Fruit fly (Drosophila melanogaster) whole organism, embryonic: Measurements from ENCODE around the gene Txl.

Experiments
- B-H2 ChIP-seq: fragments of 200-800 bp; sonication (Bioruptor generic); optimal IDR thresholded peaks from 2 replicates; lab custom pipeline; 2018; ENCODE audit warnings: missing biosample characterization, mild to moderate bottlenecking, missing genetic modification characterization
- CG10147 ChIP-seq: fragments of 200-800 bp; sonication (Bioruptor generic); optimal IDR thresholded peaks from 2 replicates; lab custom pipeline; 2019; ENCODE audit warnings: missing biosample characterization, mild to moderate bottlenecking, missing genetic modification characterization, moderate library complexity
- CG10654 ChIP-seq: fragments of 200-800 bp; sonication (Bioruptor generic); optimal IDR thresholded peaks from 2 replicates; lab custom pipeline; 2016; ENCODE audit warnings: missing biosample characterization, missing genetic modification characterization
- CG10959 ChIP-seq: fragments of 200-800 bp; sonication (Bioruptor generic); IDR thresholded peaks from 2 replicates; pipeline ENCODE4 v1.3.6; 2022; ENCODE audit warnings: missing biosample characterization, missing genetic modification characterization
- CG12071 ChIP-seq: fragments of 200-800 bp; sonication (Bioruptor generic); optimal IDR thresholded peaks from 3 replicates; lab custom pipeline; 2018; ENCODE audit warnings: missing biosample characterization, mild to moderate bottlenecking, missing genetic modification characterization
- CG13424 ChIP-seq: fragments of 200-800 bp; sonication (Bioruptor generic); optimal IDR thresholded peaks from 2 replicates; lab custom pipeline; 2019; ENCODE audit warnings: missing biosample characterization, mild to moderate bottlenecking, missing genetic modification characterization, moderate library complexity
- CG13894 ChIP-seq: fragments of 200-800 bp; sonication (Bioruptor generic); optimal IDR thresholded peaks from 3 replicates; lab custom pipeline; 2018; ENCODE audit warnings: missing biosample characterization, mild to moderate bottlenecking, missing genetic modification characterization, moderate library complexity
- CG15514 ChIP-seq: fragments of 200-800 bp; sonication (Bioruptor generic); optimal IDR thresholded peaks from 3 replicates; lab custom pipeline; 2017; ENCODE audit warnings: missing biosample characterization, missing genetic modification characterization, mild to moderate bottlenecking, moderate library complexity, missing genetic modification reagents
- CG17186 ChIP-seq: fragments of 200-800 bp; sonication (Bioruptor generic); optimal IDR thresholded peaks from 3 replicates; lab custom pipeline; 2017; ENCODE audit warnings: missing biosample characterization, missing genetic modification reagents, missing genetic modification characterization
- CG17568 ChIP-seq: fragments of 200-800 bp; sonication (Bioruptor generic); optimal IDR thresholded peaks from 2 replicates; lab custom pipeline; 2018; ENCODE audit warnings: missing biosample characterization, mild to moderate bottlenecking, missing genetic modification characterization, moderate library complexity
- CG3065 ChIP-seq: fragments of 200-800 bp; sonication (Bioruptor generic); optimal IDR thresholded peaks from 2 replicates; lab custom pipeline; 2016; ENCODE audit warnings: missing biosample characterization, missing genetic modification characterization
- CG31365 ChIP-seq: fragments of 200-800 bp; sonication (Bioruptor generic); optimal IDR thresholded peaks from 2 replicates; lab custom pipeline; 2018; ENCODE audit warnings: missing biosample characterization, mild to moderate bottlenecking, missing genetic modification characterization
- CG32532 ChIP-seq: fragments of 200-800 bp; sonication (Bioruptor generic); IDR thresholded peaks from 2 replicates; pipeline ENCODE4 v1.3.6; 2022; ENCODE audit warnings: missing biosample characterization, missing genetic modification characterization
- CG33213 ChIP-seq: fragments of 200-800 bp; sonication (Bioruptor generic); optimal IDR thresholded peaks from 3 replicates; lab custom pipeline; 2016; ENCODE audit warnings: missing biosample characterization, missing genetic modification characterization
- CG4404 ChIP-seq: fragments of 200-800 bp; sonication (Bioruptor generic); IDR thresholded peaks from 2 replicates; pipeline ENCODE4 v1.3.6; 2022; ENCODE audit warnings: missing biosample characterization, missing genetic modification characterization
- CG4617 ChIP-seq: fragments of 200-800 bp; sonication (Bioruptor generic); optimal IDR thresholded peaks from 3 replicates; lab custom pipeline; 2016; ENCODE audit warnings: missing biosample characterization, missing genetic modification characterization, borderline replicate concordance
- CG5245 ChIP-seq: fragments of 200-800 bp; sonication (Bioruptor generic); optimal IDR thresholded peaks from 3 replicates; lab custom pipeline; 2016; ENCODE audit warnings: missing biosample characterization, missing genetic modification characterization
- CG7556 ChIP-seq: fragments of 200-800 bp; sonication (Bioruptor generic); optimal IDR thresholded peaks from 2 replicates; lab custom pipeline; 2017; ENCODE audit warnings: missing biosample characterization, mild to moderate bottlenecking, missing genetic modification characterization
- CG7839 ChIP-seq: fragments of 200-800 bp; sonication (Bioruptor generic); optimal IDR thresholded peaks from 3 replicates; lab custom pipeline; 2018; ENCODE audit warnings: missing biosample characterization, mild to moderate bottlenecking, missing genetic modification characterization, moderate library complexity
- CG8290 ChIP-seq, 3 experiments: fragments of 200-800 bp; sonication (Bioruptor generic); optimal IDR thresholded peaks; 2 replicates each; lab custom pipeline; 2016 to 2019; ENCODE audit warnings: missing biosample characterization in 3 of 3, missing genetic modification characterization in 3 of 3, mild to moderate bottlenecking in 2 of 3, moderate library complexity in 1 of 3
- Dad ChIP-seq: fragments of 200-800 bp; sonication (Bioruptor generic); optimal IDR thresholded peaks from 3 replicates; lab custom pipeline; 2016; ENCODE audit warnings: missing biosample characterization, missing genetic modification characterization
- Doc3 ChIP-seq: fragments of 200-800 bp; sonication (Bioruptor generic); IDR thresholded peaks from 3 replicates; pipeline ENCODE4 v1.3.6; 2022; ENCODE audit warnings: missing biosample characterization, missing genetic modification characterization; ENCODE audit not compliant: partially characterized antibody
- Eip74EF ChIP-seq, 2 experiments: fragments of 200-800 bp in 1 of 2; fragments of >200 bp in 1 of 2; sonication (Bioruptor generic) in 1 of 2; optimal IDR thresholded peaks; 2 replicates each; lab custom pipeline; 2017 to 2019; ENCODE audit warnings: missing biosample characterization in 2 of 2, missing genetic modification characterization in 2 of 2, mild to moderate bottlenecking in 1 of 2, moderate library complexity in 1 of 2
- H15 ChIP-seq: fragments of 200-800 bp; sonication (Bioruptor generic); IDR thresholded peaks from 3 replicates; pipeline ENCODE4 v1.3.6; 2022; ENCODE audit warnings: missing biosample characterization, missing genetic modification characterization
- Max ChIP-seq: fragments of 200-800 bp; sonication (Bioruptor generic); optimal IDR thresholded peaks from 2 replicates; lab custom pipeline; 2016; ENCODE audit warnings: missing biosample characterization, mild to moderate bottlenecking, missing genetic modification characterization
- NC2β ChIP-seq: fragments of 200-800 bp; sonication (Bioruptor generic); optimal IDR thresholded peaks from 2 replicates; lab custom pipeline; 2016; ENCODE audit warnings: missing biosample characterization, missing genetic modification characterization
- Scr ChIP-seq: fragments of 200-800 bp; sonication (Bioruptor generic); IDR thresholded peaks from 2 replicates; pipeline ENCODE4 v1.3.6; 2022; ENCODE audit warnings: missing biosample characterization, missing genetic modification characterization; ENCODE audit not compliant: partially characterized antibody
- Sox102F ChIP-seq: fragments of 200-800 bp; sonication (Bioruptor generic); optimal IDR thresholded peaks from 2 replicates; lab custom pipeline; 2018; ENCODE audit warnings: missing biosample characterization, mild to moderate bottlenecking, missing genetic modification characterization, moderate library complexity
- az2 ChIP-seq: fragments of 200-800 bp; sonication (Bioruptor generic); optimal IDR thresholded peaks from 3 replicates; lab custom pipeline; 2016; ENCODE audit warnings: missing biosample characterization, missing genetic modification characterization
- bcd ChIP-seq: fragments of 200-800 bp; sonication (Bioruptor generic); optimal IDR thresholded peaks from 2 replicates; lab custom pipeline; 2017; ENCODE audit warnings: missing biosample characterization, mild to moderate bottlenecking, missing genetic modification characterization
- da ChIP-seq: fragments of 200-800 bp; sonication (Bioruptor generic); optimal IDR thresholded peaks from 2 replicates; lab custom pipeline; 2016; ENCODE audit warnings: missing biosample characterization, missing genetic modification characterization
- danr ChIP-seq: fragments of 200-800 bp; sonication (Bioruptor generic); IDR thresholded peaks from 2 replicates; pipeline ENCODE4 v1.3.6; 2022; ENCODE audit warnings: missing biosample characterization, missing genetic modification characterization
- grau ChIP-seq: fragments of 200-800 bp; optimal IDR thresholded peaks from 3 replicates; lab custom pipeline; 2019; ENCODE audit warnings: missing biosample characterization, mild to moderate bottlenecking, missing genetic modification characterization, moderate library complexity
- her ChIP-seq: fragments of 200-800 bp; sonication (Bioruptor generic); optimal IDR thresholded peaks from 2 replicates; lab custom pipeline; 2016; ENCODE audit warnings: missing biosample characterization, missing genetic modification characterization
- ind ChIP-seq: fragments of 200-800 bp; sonication (Bioruptor generic); optimal IDR thresholded peaks from 3 replicates; lab custom pipeline; 2016; ENCODE audit warnings: missing biosample characterization, missing genetic modification characterization
- ken ChIP-seq: fragments of 200-800 bp; sonication (Bioruptor generic); IDR thresholded peaks from 3 replicates; pipeline ENCODE4 v1.3.6; 2022; ENCODE audit warnings: missing biosample characterization, missing genetic modification characterization
- klu ChIP-seq: fragments of 200-800 bp; sonication (Bioruptor generic); IDR thresholded peaks from 2 replicates; pipeline ENCODE4 v1.3.6; 2022; ENCODE audit warnings: missing biosample characterization, missing genetic modification characterization
- luna ChIP-seq: fragments of 200-800 bp; sonication (Bioruptor generic); optimal IDR thresholded peaks from 2 replicates; lab custom pipeline; 2016; ENCODE audit warnings: missing biosample characterization, missing genetic modification characterization
- mld ChIP-seq: fragments of 200-800 bp; sonication (Bioruptor generic); IDR thresholded peaks from 3 replicates; pipeline ENCODE4 v1.3.6; 2022; ENCODE audit warnings: missing biosample characterization, missing genetic modification characterization; ENCODE audit not compliant: partially characterized antibody
- nerfin-2 ChIP-seq: fragments of 200-800 bp; sonication (Bioruptor generic); IDR thresholded peaks from 2 replicates; pipeline ENCODE4 v1.3.6; 2022; ENCODE audit warnings: missing biosample characterization, missing genetic modification characterization; ENCODE audit not compliant: partially characterized antibody
- odd ChIP-seq: fragments of 200-800 bp; sonication (Bioruptor generic); optimal IDR thresholded peaks from 2 replicates; lab custom pipeline; 2017; ENCODE audit warnings: missing biosample characterization, mild to moderate bottlenecking, missing genetic modification characterization
- pan ChIP-seq, 4 experiments: fragments of >200 bp in 3 of 4; fragments of 200-800 bp in 1 of 4; sonication (Bioruptor generic) in 1 of 4; optimal IDR thresholded peaks in 3 of 4; IDR thresholded peaks in 1 of 4; 2 replicates each; pipeline versions ENCODE4 v1.3.6 to Lab custom; 2017 to 2022; ENCODE audit warnings: missing biosample characterization in 2 of 4, missing genetic modification characterization in 2 of 4, mixed read lengths in 1 of 4
- rib ChIP-seq: fragments of 200-800 bp; sonication (Bioruptor generic); IDR thresholded peaks from 2 replicates; pipeline ENCODE4 v1.3.6; 2022; ENCODE audit warnings: missing biosample characterization, missing genetic modification characterization
- slp2 ChIP-seq: fragments of 200-800 bp; sonication (Bioruptor generic); optimal IDR thresholded peaks from 2 replicates; lab custom pipeline; 2016; ENCODE audit warnings: missing biosample characterization, missing genetic modification characterization
- stc ChIP-seq: fragments of 200-800 bp; sonication (Bioruptor generic); IDR thresholded peaks from 2 replicates; pipeline ENCODE4 v1.3.6; 2022; ENCODE audit warnings: missing biosample characterization, missing genetic modification characterization
- tgo ChIP-seq: fragments of 200-800 bp; sonication (Bioruptor generic); IDR thresholded peaks from 3 replicates; pipeline ENCODE4 v1.3.6; 2022; ENCODE audit warnings: missing biosample characterization, missing genetic modification characterization
- twi ChIP-seq: fragments of 200-800 bp; optimal IDR thresholded peaks from 2 replicates; lab custom pipeline; 2019; ENCODE audit warnings: missing biosample characterization, mild to moderate bottlenecking, missing genetic modification characterization, moderate library complexity
- wek ChIP-seq: fragments of 200-800 bp; sonication (Bioruptor generic); optimal IDR thresholded peaks from 3 replicates; lab custom pipeline; 2018; ENCODE audit warnings: missing biosample characterization, mild to moderate bottlenecking, missing genetic modification characterization, moderate library complexity
- zfh1 ChIP-seq: fragments of 200-800 bp; sonication (Bioruptor generic); IDR thresholded peaks from 3 replicates; pipeline ENCODE4 v1.3.6; 2022; ENCODE audit warnings: missing biosample characterization, missing genetic modification characterization

Txl gene

DNA sequence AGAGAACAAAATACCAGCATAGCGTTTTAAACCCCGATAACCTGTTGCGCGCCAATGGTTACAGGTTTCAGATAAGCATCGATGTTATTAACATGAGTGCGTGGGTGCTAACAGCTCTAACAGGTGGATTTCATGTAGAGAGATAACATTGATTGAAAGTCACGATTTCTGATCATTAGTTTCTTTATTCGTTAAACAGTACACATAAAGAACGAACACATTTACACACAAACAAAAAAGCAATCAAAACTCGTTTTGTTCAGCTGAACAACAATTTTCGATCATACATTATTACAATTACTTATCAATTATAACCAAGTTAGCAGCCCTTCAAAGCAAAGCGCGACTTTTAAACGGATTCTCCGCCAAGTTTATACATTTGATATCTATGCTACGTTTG, 24.0 kb downstream of the Txl start (continued):
- TF ChIP-seq CG12071 (GFP tag; lab: Kevin White, UChicago) (no peak), wek (GFP tag; lab: Kevin White, UChicago) (no peak), NC2β (GFP tag; lab: Kevin White, UChicago) (peak; percentile 45), stc (GFP tag; lab: Robert Waterston, UW) (peak; percentile 34; the same call in 1 of the 2 replicates), CG4617 (GFP tag; lab: Kevin White, UChicago) (no peak), nerfin-2 (GFP tag; lab: Robert Waterston, UW) (no peak), Max (GFP tag; lab: Kevin White, UChicago) (peak; percentile 11), H15 (GFP tag; lab: Robert Waterston, UW) (no peak), slp2 (GFP tag; lab: Kevin White, UChicago) (no peak), danr (GFP tag; lab: Robert Waterston, UW) (no peak), Eip74EF (GFP tag; optimal IDR thresholded peaks at IDR 0.05; lab: Kevin White, UChicago) (no peak), her (GFP tag; lab: Kevin White, UChicago) (peak; percentile 54), twi (no peak), CG13894 (peak; percentile 10), CG7556 (GFP tag; lab: Kevin White, UChicago) (peak; percentile 5), CG32532 (GFP tag; lab: Robert Waterston, UW) (no peak), CG17186 (GFP tag; lab: Kevin White, UChicago) (peak; percentile 37), luna (GFP tag; lab: Kevin White, UChicago) (no peak), B-H2 (GFP tag; lab: Kevin White, UChicago) (peak; percentile 41), Sox102F (GFP tag; lab: Kevin White, UChicago) (no peak), Scr (GFP tag; lab: Robert Waterston, UW) (peak; percentile 30; the same call in 1 of the 2 replicates), ken (GFP tag; lab: Robert Waterston, UW) (no peak), CG13424 (tag; lab: Kevin White, UChicago) (peak; percentile 45), CG3065 (GFP tag; lab: Kevin White, UChicago) (no peak), pan (optimal IDR thresholded peaks at IDR 0.05; lab: Kevin White, UChicago) (no peak), pan (GFP tag; optimal IDR thresholded peaks at IDR 0.05 in 1 of 2, IDR thresholded peaks at IDR 0.05 in 1 of 2) (peak in 1 of 2 experiments; percentile 36), odd (GFP tag; lab: Kevin White, UChicago) (no peak), CG10654 (GFP tag; lab: Kevin White, UChicago) (peak; percentile 23), klu (peak; percentile 52; the same call in 1 of the 2 replicates), CG33213 (GFP tag; lab: Kevin White, UChicago) (peak; percentile 14), tgo (GFP tag; lab: Robert Waterston, UW) (no peak), grau (tag; lab: Kevin White, UChicago) (peak; percentile 24), rib (GFP tag; lab: Robert Waterston, UW) (no peak), CG7839 (tag; lab: Kevin White, UChicago) (no peak), Doc3 (GFP tag; lab: Robert Waterston, UW) (0 out of 3 replicates have a peak, but pooled peaks have one; percentile 17), Dad (GFP tag; lab: Kevin White, UChicago) (peak; percentile 18), CG8290 (GFP tag; optimal IDR thresholded peaks at IDR 0.05; lab: Kevin White, UChicago) (no peak), CG8290 (tag; optimal IDR thresholded peaks at IDR 0.05; lab: Kevin White, UChicago) (peak in 1 of 2 experiments; percentile 62), mld (GFP tag; lab: Robert Waterston, UW) (no peak), CG10147 (GFP tag; lab: Kevin White, UChicago) (peak; percentile 51), da (GFP tag; lab: Kevin White, UChicago) (no peak), bcd (GFP tag; lab: Kevin White, UChicago) (no peak), az2 (peak; percentile 32), CG10959 (no peak), CG31365 (tag; lab: Kevin White, UChicago) (no peak), zfh1 (0 out of 3 replicates have a peak, but pooled peaks have one; percentile 29), ind (GFP tag; lab: Kevin White, UChicago) (peak; percentile 35), CG5245 (peak; percentile 27), CG17568 (no peak), CG4404 (GFP tag; lab: Robert Waterston, UW) (no peak), CG15514 (GFP tag; lab: Kevin White, UChicago) (peak; percentile 79)
